Fruit fly (Drosophila melanogaster) whole organism, embryonic: ENCODE measurements around the gene SppL.

Experiments
- Asciz ChIP-seq: fragments of 200-800 bp; sonication (Bioruptor generic); optimal IDR thresholded peaks from 2 replicates; lab custom pipeline; 2017; ENCODE audit warnings: missing biosample characterization, mild to moderate bottlenecking, missing genetic modification characterization, missing genetic modification reagents
- BtbVII ChIP-seq: fragments of 200-800 bp; sonication (Bioruptor generic); optimal IDR thresholded peaks from 3 replicates; lab custom pipeline; 2017; ENCODE audit warnings: missing biosample characterization, mild to moderate bottlenecking, missing genetic modification characterization
- CG10366 ChIP-seq: fragments of 200-800 bp; sonication (Bioruptor generic); IDR thresholded peaks from 2 replicates; pipeline ENCODE4 v1.3.6; 2022; ENCODE audit warnings: missing biosample characterization, missing genetic modification characterization
- CG11695 ChIP-seq: fragments of 200-800 bp; sonication (Bioruptor generic); IDR thresholded peaks from 3 replicates; pipeline ENCODE4 v1.3.6; 2022; ENCODE audit warnings: missing biosample characterization, missing genetic modification characterization
- CG15514 ChIP-seq: fragments of 200-800 bp; sonication (Bioruptor generic); optimal IDR thresholded peaks from 3 replicates; lab custom pipeline; 2017; ENCODE audit warnings: missing biosample characterization, missing genetic modification characterization, mild to moderate bottlenecking, moderate library complexity, missing genetic modification reagents
- CG17385 ChIP-seq: fragments of 200-800 bp; sonication (Bioruptor generic); optimal IDR thresholded peaks from 3 replicates; lab custom pipeline; 2018; ENCODE audit warnings: missing biosample characterization, mild to moderate bottlenecking, missing genetic modification characterization
- CG18599 ChIP-seq: fragments of 200-800 bp; sonication (Bioruptor generic); optimal IDR thresholded peaks from 3 replicates; lab custom pipeline; 2017; ENCODE audit warnings: missing biosample characterization, missing genetic modification characterization, mild to moderate bottlenecking, moderate library complexity, missing genetic modification reagents
- CG2116 ChIP-seq: fragments of 200-800 bp; sonication (Bioruptor generic); optimal IDR thresholded peaks from 3 replicates; lab custom pipeline; 2018; ENCODE audit warnings: missing biosample characterization, mild to moderate bottlenecking, missing genetic modification characterization
- CG3163 ChIP-seq: fragments of 200-800 bp; sonication (Bioruptor generic); optimal IDR thresholded peaks from 3 replicates; lab custom pipeline; 2016; ENCODE audit warnings: missing biosample characterization, missing genetic modification characterization
- CG34376 ChIP-seq: fragments of 200-800 bp; sonication (Bioruptor generic); optimal IDR thresholded peaks from 2 replicates; lab custom pipeline; 2018; ENCODE audit warnings: missing biosample characterization, mild to moderate bottlenecking, missing genetic modification characterization
- CG4820 ChIP-seq: fragments of 200-800 bp; sonication (Bioruptor generic); optimal IDR thresholded peaks from 3 replicates; lab custom pipeline; 2016; ENCODE audit warnings: missing biosample characterization, missing genetic modification characterization
- CG6254 ChIP-seq: fragments of 200-800 bp; sonication (Bioruptor generic); optimal IDR thresholded peaks from 3 replicates; lab custom pipeline; 2017; ENCODE audit warnings: mild to moderate bottlenecking, missing biosample characterization, missing genetic modification reagents, missing genetic modification characterization
- CG6765 ChIP-seq: fragments of 200-800 bp; sonication (Bioruptor generic); optimal IDR thresholded peaks from 3 replicates; lab custom pipeline; 2017; ENCODE audit warnings: missing biosample characterization, mild to moderate bottlenecking, missing genetic modification characterization
- CG7357 ChIP-seq: fragments of 200-800 bp; sonication (Bioruptor generic); IDR thresholded peaks from 3 replicates; pipeline ENCODE4 v1.3.6; 2022; ENCODE audit warnings: missing biosample characterization, missing genetic modification characterization
- CG7839 ChIP-seq: fragments of 200-800 bp; sonication (Bioruptor generic); optimal IDR thresholded peaks from 3 replicates; lab custom pipeline; 2018; ENCODE audit warnings: missing biosample characterization, mild to moderate bottlenecking, missing genetic modification characterization, moderate library complexity
- CG8281 ChIP-seq: fragments of 200-800 bp; sonication (Bioruptor generic); optimal IDR thresholded peaks from 2 replicates; lab custom pipeline; 2018; ENCODE audit warnings: missing biosample characterization, mild to moderate bottlenecking, missing genetic modification characterization, moderate library complexity
- CHES-1-like ChIP-seq: fragments of 200-800 bp; sonication (Bioruptor generic); optimal IDR thresholded peaks from 2 replicates; lab custom pipeline; 2016; ENCODE audit warnings: missing biosample characterization, missing genetic modification characterization
- D19A ChIP-seq: fragments of 200-800 bp; optimal IDR thresholded peaks from 3 replicates; lab custom pipeline; 2019; ENCODE audit warnings: missing biosample characterization, mild to moderate bottlenecking, missing genetic modification characterization, moderate library complexity
- Dbx ChIP-seq: fragments of 200-800 bp; sonication (Bioruptor generic); IDR thresholded peaks from 3 replicates; pipeline ENCODE4 v1.3.6; 2022; ENCODE audit warnings: missing biosample characterization, missing genetic modification characterization
- Dip2 ChIP-seq: fragments of 200-800 bp; sonication (Bioruptor generic); IDR thresholded peaks from 2 replicates; pipeline ENCODE4 v1.3.6; 2022; ENCODE audit warnings: missing biosample characterization, missing genetic modification characterization
- Drgx ChIP-seq: fragments of 200-800 bp; sonication (Bioruptor generic); IDR thresholded peaks from 2 replicates; pipeline ENCODE4 v1.3.6; 2022; ENCODE audit warnings: missing biosample characterization, missing genetic modification characterization
- Fer1 ChIP-seq: fragments of 200-800 bp; sonication (Bioruptor generic); optimal IDR thresholded peaks from 2 replicates; lab custom pipeline; 2017; ENCODE audit warnings: missing biosample characterization, mild to moderate bottlenecking, missing genetic modification characterization
- H15 ChIP-seq: fragments of 200-800 bp; sonication (Bioruptor generic); IDR thresholded peaks from 3 replicates; pipeline ENCODE4 v1.3.6; 2022; ENCODE audit warnings: missing biosample characterization, missing genetic modification characterization
- HHEX ChIP-seq: fragments of 200-800 bp; sonication (Bioruptor generic); optimal IDR thresholded peaks from 3 replicates; lab custom pipeline; 2017; ENCODE audit warnings: missing biosample characterization, mild to moderate bottlenecking, missing genetic modification characterization, missing genetic modification reagents
- Hmx ChIP-seq: fragments of 200-800 bp; sonication (Bioruptor generic); optimal IDR thresholded peaks from 2 replicates; lab custom pipeline; 2016; ENCODE audit warnings: missing biosample characterization, missing genetic modification characterization
- Hr3 ChIP-seq: fragments of 200-800 bp; sonication (Bioruptor generic); optimal IDR thresholded peaks from 3 replicates; lab custom pipeline; 2016; ENCODE audit warnings: missing biosample characterization, missing genetic modification characterization
- MTF-1 ChIP-seq: fragments of 200-800 bp; sonication (Bioruptor generic); optimal IDR thresholded peaks from 2 replicates; lab custom pipeline; 2018; ENCODE audit warnings: missing biosample characterization, mild to moderate bottlenecking, missing genetic modification characterization, borderline replicate concordance
- Mad ChIP-seq: fragments of 200-800 bp; sonication (Bioruptor generic); optimal IDR thresholded peaks from 2 replicates; lab custom pipeline; 2016; ENCODE audit warnings: missing biosample characterization, missing genetic modification characterization
- Mes4 ChIP-seq: fragments of 200-800 bp; sonication (Bioruptor generic); optimal IDR thresholded peaks from 2 replicates; lab custom pipeline; 2016; ENCODE audit warnings: missing biosample characterization, missing genetic modification characterization
- Nf-YB ChIP-seq: fragments of 200-800 bp; sonication (Bioruptor generic); optimal IDR thresholded peaks from 3 replicates; lab custom pipeline; 2019; ENCODE audit warnings: missing biosample characterization, mild to moderate bottlenecking, missing genetic modification characterization, moderate library complexity
- Nf-YC ChIP-seq: fragments of 200-800 bp; optimal IDR thresholded peaks from 3 replicates; lab custom pipeline; 2019; ENCODE audit warnings: missing biosample characterization, mild to moderate bottlenecking, missing genetic modification characterization, moderate library complexity
- Pdp1 ChIP-seq, 2 experiments: fragments of 200-800 bp; sonication (Bioruptor generic); optimal IDR thresholded peaks; 3 replicates each; lab custom pipeline; 2016; ENCODE audit warnings: missing biosample characterization in 2 of 2, missing genetic modification characterization in 2 of 2, mild to moderate bottlenecking in 1 of 2, moderate library complexity in 1 of 2
- ac ChIP-seq: fragments of 200-800 bp; sonication (Bioruptor generic); optimal IDR thresholded peaks from 3 replicates; lab custom pipeline; 2017; ENCODE audit warnings: missing biosample characterization, mild to moderate bottlenecking, missing genetic modification characterization
- al ChIP-seq: fragments of 200-800 bp; sonication (Bioruptor generic); IDR thresholded peaks from 2 replicates; pipeline ENCODE4 v1.3.6; 2022; ENCODE audit warnings: missing biosample characterization, missing genetic modification characterization
- bab2 ChIP-seq: fragments of 200-800 bp; sonication (Bioruptor generic); optimal IDR thresholded peaks from 2 replicates; lab custom pipeline; 2016; ENCODE audit warnings: missing biosample characterization, missing genetic modification characterization
- bcd ChIP-seq: fragments of 200-800 bp; sonication (Bioruptor generic); optimal IDR thresholded peaks from 2 replicates; lab custom pipeline; 2017; ENCODE audit warnings: missing biosample characterization, mild to moderate bottlenecking, missing genetic modification characterization
- caup ChIP-seq: fragments of 200-800 bp; sonication (Bioruptor generic); optimal IDR thresholded peaks from 3 replicates; lab custom pipeline; 2017; ENCODE audit warnings: missing biosample characterization, mild to moderate bottlenecking, missing genetic modification characterization, moderate library complexity; ENCODE audit not compliant: severe bottlenecking
- chm ChIP-seq: fragments of 200-800 bp; sonication (Bioruptor generic); IDR thresholded peaks from 2 replicates; pipeline ENCODE4 v1.3.6; 2022; ENCODE audit warnings: missing biosample characterization, missing genetic modification characterization
- corto ChIP-seq: fragments of 200-800 bp; sonication (Bioruptor generic); optimal IDR thresholded peaks from 2 replicates; lab custom pipeline; 2016; ENCODE audit warnings: missing biosample characterization, mild to moderate bottlenecking, missing genetic modification characterization, moderate library complexity
- crc ChIP-seq: fragments of 200-800 bp; sonication (Bioruptor generic); optimal IDR thresholded peaks from 2 replicates; lab custom pipeline; 2016; ENCODE audit warnings: missing biosample characterization, missing genetic modification characterization
- dmrt11E ChIP-seq: fragments of 200-800 bp; sonication (Bioruptor generic); optimal IDR thresholded peaks from 3 replicates; lab custom pipeline; 2018; ENCODE audit warnings: missing biosample characterization, mild to moderate bottlenecking, missing genetic modification characterization, moderate library complexity
- dmrt99B ChIP-seq: fragments of 200-800 bp; sonication (Bioruptor generic); optimal IDR thresholded peaks from 2 replicates; lab custom pipeline; 2018; ENCODE audit warnings: missing biosample characterization, mild to moderate bottlenecking, missing genetic modification characterization, moderate library complexity
- fd3F ChIP-seq: fragments of 200-800 bp; sonication (Bioruptor generic); optimal IDR thresholded peaks from 2 replicates; lab custom pipeline; 2018; ENCODE audit warnings: missing biosample characterization, mild to moderate bottlenecking, missing genetic modification characterization, moderate library complexity
- fru ChIP-seq: fragments of >200 bp; optimal IDR thresholded peaks from 2 replicates; lab custom pipeline; 2017
- gfzf ChIP-seq: fragments of 200-800 bp; sonication (Bioruptor generic); optimal IDR thresholded peaks from 2 replicates; lab custom pipeline; 2016; ENCODE audit warnings: missing biosample characterization, mild to moderate bottlenecking, missing genetic modification characterization, moderate library complexity
- h ChIP-seq: fragments of >200 bp; optimal IDR thresholded peaks from 2 replicates; lab custom pipeline; 2017
- kah ChIP-seq: fragments of 200-800 bp; sonication (Bioruptor generic); optimal IDR thresholded peaks from 2 replicates; lab custom pipeline; 2018; ENCODE audit warnings: missing biosample characterization, mild to moderate bottlenecking, missing genetic modification characterization
- lab ChIP-seq: fragments of 200-800 bp; sonication (Bioruptor generic); optimal IDR thresholded peaks from 3 replicates; lab custom pipeline; 2017; ENCODE audit warnings: missing biosample characterization, missing genetic modification characterization, mild to moderate bottlenecking, moderate library complexity, missing genetic modification reagents
- org-1 ChIP-seq: fragments of 200-800 bp; sonication (Bioruptor generic); optimal IDR thresholded peaks from 2 replicates; lab custom pipeline; 2017; ENCODE audit warnings: missing biosample characterization, missing genetic modification characterization
- repo ChIP-seq: fragments of 200-800 bp; sonication (Bioruptor generic); optimal IDR thresholded peaks from 2 replicates; lab custom pipeline; 2016; ENCODE audit warnings: missing biosample characterization, missing genetic modification characterization
- tgo ChIP-seq: fragments of 200-800 bp; sonication (Bioruptor generic); IDR thresholded peaks from 3 replicates; pipeline ENCODE4 v1.3.6; 2022; ENCODE audit warnings: missing biosample characterization, missing genetic modification characterization

Gene SppL

dm6 chr3R:25879324-25879766 is 2.4 kb upstream of the SppL start (continued):
- peak; percentile 63 for TF ChIP-seq CG6254 (GFP tag; lab: Kevin White, UChicago)
- peak; percentile 74 for TF ChIP-seq bcd (GFP tag; lab: Kevin White, UChicago)
- TF ChIP-seq BtbVII (GFP tag; lab: Kevin White, UChicago), result no peak
- TF ChIP-seq CG7839, result peak; percentile 90
- no peak for TF ChIP-seq h
- TF ChIP-seq CG18599, result peak; percentile 70
- TF ChIP-seq repo (GFP tag; lab: Kevin White, UChicago), result peak; percentile 5
- TF ChIP-seq D19A (tag; lab: Kevin White, UChicago), result peak; percentile 77
- no peak for TF ChIP-seq CG34376
- peak; percentile 90 for TF ChIP-seq dmrt99B (tag; lab: Kevin White, UChicago)
- TF ChIP-seq Fer1 (GFP tag; lab: Kevin White, UChicago), result peak; percentile 36
- no peak for TF ChIP-seq ac (GFP tag; lab: Kevin White, UChicago)
- TF ChIP-seq CG8281 (tag; lab: Kevin White, UChicago), result peak; percentile 43
- TF ChIP-seq kah (GFP tag; lab: Kevin White, UChicago), result peak; percentile 36
- TF ChIP-seq Mad (GFP tag; lab: Kevin White, UChicago), result peak; percentile 45
- TF ChIP-seq chm, result no peak; the same call in 1 of the 2 replicates
- peak; percentile 35 for TF ChIP-seq CG6765 (GFP tag; lab: Kevin White, UChicago)
- peak; percentile 75 for TF ChIP-seq CG17385 (GFP tag; lab: Kevin White, UChicago)
- TF ChIP-seq Asciz (GFP tag; lab: Kevin White, UChicago), result peak; percentile 74
- TF ChIP-seq fru (lab: Kevin White, UChicago), result no peak
- TF ChIP-seq Nf-YC (tag; lab: Kevin White, UChicago), result peak; percentile 43
- peak; percentile 68 for TF ChIP-seq HHEX (GFP tag; lab: Kevin White, UChicago)
- TF ChIP-seq CG10366 (GFP tag; lab: Robert Waterston, UW), result peak; percentile 86
- no peak for TF ChIP-seq corto
- no peak; the same call in 2 of the 3 replicates for TF ChIP-seq H15 (GFP tag; lab: Robert Waterston, UW)
- peak; percentile 61 for TF ChIP-seq Pdp1 (GFP tag; optimal IDR thresholded peaks at IDR 0.05; lab: Kevin White, UChicago)
- peak; percentile 80 for TF ChIP-seq CG4820
- no peak for TF ChIP-seq Dbx (GFP tag; lab: Robert Waterston, UW)
- TF ChIP-seq CG3163, result no peak
- peak; percentile 43 for TF ChIP-seq CG15514
- peak; percentile 38 for TF ChIP-seq Mes4 (GFP tag; lab: Kevin White, UChicago)
- peak; percentile 78 for TF ChIP-seq Drgx (GFP tag; lab: Robert Waterston, UW)
- TF ChIP-seq lab (GFP tag; lab: Kevin White, UChicago), result peak; percentile 79
- TF ChIP-seq Dip2 (GFP tag; lab: Robert Waterston, UW), result no peak
- TF ChIP-seq CG2116 (GFP tag; lab: Kevin White, UChicago), result peak; percentile 21
- TF ChIP-seq Nf-YB, result peak; percentile 57
- TF ChIP-seq dmrt11E (tag; lab: Kevin White, UChicago), result peak; percentile 80
- TF ChIP-seq org-1 (GFP tag; lab: Kevin White, UChicago), result peak; percentile 32
- TF ChIP-seq bab2 (GFP tag; lab: Kevin White, UChicago), result peak; percentile 75
- TF ChIP-seq Hr3 (GFP tag; lab: Kevin White, UChicago), result peak; percentile 71
- peak; percentile 34 for TF ChIP-seq CHES-1-like (GFP tag; lab: Kevin White, UChicago)
- peak; percentile 61; the same call in 2 of the 3 replicates for TF ChIP-seq CG11695
- peak; percentile 45 for TF ChIP-seq caup (GFP tag; lab: Kevin White, UChicago)
- TF ChIP-seq MTF-1 (GFP tag; lab: Kevin White, UChicago), result peak; percentile 53
- no peak for TF ChIP-seq CG7357
- TF ChIP-seq tgo, result peak; percentile 86
- TF ChIP-seq crc (GFP tag; lab: Kevin White, UChicago), result peak; percentile 61
- peak; percentile 61 for TF ChIP-seq fd3F
- no peak for TF ChIP-seq gfzf (GFP tag; lab: Kevin White, UChicago)
- TF ChIP-seq Hmx (GFP tag; lab: Kevin White, UChicago), result peak; percentile 64
- peak; percentile 70; the same call in 1 of the 2 replicates for TF ChIP-seq al
